Fruit fly (Drosophila melanogaster) whole organism, embryonic: ENCODE data around the gene Uggt.
A peak's percentile ranks its signal among the peaks of the same experiment; 100 is the strongest.

Experiments
- CG14710 ChIP-seq: fragments of 200-800 bp; sonication (Bioruptor generic); optimal IDR thresholded peaks from 3 replicates; lab custom pipeline; 2019; ENCODE audit warnings: missing biosample characterization, mild to moderate bottlenecking, missing genetic modification characterization, moderate library complexity
- CG14965 ChIP-seq: fragments of 200-800 bp; sonication (Bioruptor generic); optimal IDR thresholded peaks from 2 replicates; lab custom pipeline; 2016; ENCODE audit warnings: missing biosample characterization, missing genetic modification characterization, borderline replicate concordance
- CG15479 ChIP-seq: fragments of 200-800 bp; sonication (Bioruptor generic); optimal IDR thresholded peaks from 3 replicates; lab custom pipeline; 2019; ENCODE audit warnings: missing biosample characterization, mild to moderate bottlenecking, missing genetic modification characterization, moderate library complexity
- CG17612 ChIP-seq: fragments of 200-800 bp; sonication (Bioruptor generic); IDR thresholded peaks from 2 replicates; pipeline ENCODE4 v1.3.6; 2022; ENCODE audit warnings: missing biosample characterization, missing genetic modification characterization
- CG18262 ChIP-seq: fragments of 200-800 bp; optimal IDR thresholded peaks from 3 replicates; lab custom pipeline; 2019; ENCODE audit warnings: missing biosample characterization, mild to moderate bottlenecking, missing genetic modification characterization, moderate library complexity
- CG2116 ChIP-seq: fragments of 200-800 bp; sonication (Bioruptor generic); optimal IDR thresholded peaks from 3 replicates; lab custom pipeline; 2018; ENCODE audit warnings: missing biosample characterization, mild to moderate bottlenecking, missing genetic modification characterization
- CG32532 ChIP-seq: fragments of 200-800 bp; sonication (Bioruptor generic); IDR thresholded peaks from 2 replicates; pipeline ENCODE4 v1.3.6; 2022; ENCODE audit warnings: missing biosample characterization, missing genetic modification characterization
- CG32767 ChIP-seq: fragments of 200-800 bp; sonication (Bioruptor generic); IDR thresholded peaks from 2 replicates; pipeline ENCODE4 v1.3.6; 2022; ENCODE audit warnings: missing biosample characterization, missing genetic modification characterization
- CG4360 ChIP-seq: fragments of 200-800 bp; sonication (Bioruptor generic); IDR thresholded peaks from 2 replicates; pipeline ENCODE4 v1.3.6; 2022; ENCODE audit warnings: missing biosample characterization, missing genetic modification characterization
- CG4707 ChIP-seq: fragments of 200-800 bp; sonication (Bioruptor generic); optimal IDR thresholded peaks from 2 replicates; lab custom pipeline; 2018; ENCODE audit warnings: missing biosample characterization, mild to moderate bottlenecking, missing genetic modification characterization, moderate library complexity
- CG6689 ChIP-seq: fragments of 200-800 bp; sonication (Bioruptor generic); IDR thresholded peaks from 2 replicates; pipeline ENCODE4 v1.3.6; 2022; ENCODE audit warnings: missing biosample characterization, missing genetic modification characterization
- CG7928 ChIP-seq: fragments of 200-800 bp; sonication (Bioruptor generic); optimal IDR thresholded peaks from 2 replicates; lab custom pipeline; 2017; ENCODE audit warnings: missing biosample characterization, mild to moderate bottlenecking, missing genetic modification characterization
- CG8089 ChIP-seq: fragments of 200-800 bp; sonication (Bioruptor generic); optimal IDR thresholded peaks from 3 replicates; lab custom pipeline; 2016; ENCODE audit warnings: missing biosample characterization, missing genetic modification characterization
- Dbx ChIP-seq: fragments of 200-800 bp; sonication (Bioruptor generic); IDR thresholded peaks from 3 replicates; pipeline ENCODE4 v1.3.6; 2022; ENCODE audit warnings: missing biosample characterization, missing genetic modification characterization
- Dll ChIP-seq: fragments of 200-800 bp; sonication (Bioruptor generic); IDR thresholded peaks from 4 replicates; pipeline ENCODE4 v1.3.6; 2022; ENCODE audit warnings: missing biosample characterization, missing genetic modification characterization; ENCODE audit not compliant: partially characterized antibody
- Dp ChIP-seq: fragments of 200-800 bp; sonication (Bioruptor generic); optimal IDR thresholded peaks from 2 replicates; lab custom pipeline; 2018; ENCODE audit warnings: missing biosample characterization, mild to moderate bottlenecking, missing genetic modification characterization, moderate library complexity
- Elba2 ChIP-seq: fragments of 200-800 bp; sonication (Bioruptor generic); optimal IDR thresholded peaks from 3 replicates; lab custom pipeline; 2016; ENCODE audit warnings: missing biosample characterization, missing genetic modification characterization
- Gug ChIP-seq: fragments of 200-800 bp; sonication (Bioruptor generic); IDR thresholded peaks from 4 replicates; pipeline ENCODE4 v1.3.6; 2022; ENCODE audit warnings: missing biosample characterization, missing genetic modification characterization
- MTF-1 ChIP-seq: fragments of 200-800 bp; sonication (Bioruptor generic); optimal IDR thresholded peaks from 2 replicates; lab custom pipeline; 2018; ENCODE audit warnings: missing biosample characterization, mild to moderate bottlenecking, missing genetic modification characterization, borderline replicate concordance
- Sry-β ChIP-seq: fragments of 200-800 bp; sonication (Bioruptor generic); optimal IDR thresholded peaks from 2 replicates; lab custom pipeline; 2018; ENCODE audit warnings: missing biosample characterization, mild to moderate bottlenecking, missing genetic modification characterization, moderate library complexity
- bab2 ChIP-seq: fragments of 200-800 bp; sonication (Bioruptor generic); optimal IDR thresholded peaks from 2 replicates; lab custom pipeline; 2016; ENCODE audit warnings: missing biosample characterization, missing genetic modification characterization
- bigmax ChIP-seq: fragments of 200-800 bp; sonication (Bioruptor generic); optimal IDR thresholded peaks from 2 replicates; lab custom pipeline; 2018; ENCODE audit warnings: missing biosample characterization, mild to moderate bottlenecking, missing genetic modification characterization
- btn ChIP-seq: fragments of 200-800 bp; sonication (Bioruptor generic); optimal IDR thresholded peaks from 2 replicates; lab custom pipeline; 2016; ENCODE audit warnings: missing biosample characterization, missing genetic modification characterization
- cg ChIP-seq: fragments of 200-800 bp; sonication (Bioruptor generic); optimal IDR thresholded peaks from 3 replicates; lab custom pipeline; 2019; ENCODE audit warnings: missing biosample characterization, mild to moderate bottlenecking, missing genetic modification characterization, moderate library complexity
- chm ChIP-seq: fragments of 200-800 bp; sonication (Bioruptor generic); IDR thresholded peaks from 2 replicates; pipeline ENCODE4 v1.3.6; 2022; ENCODE audit warnings: missing biosample characterization, missing genetic modification characterization
- dati ChIP-seq: fragments of 200-800 bp; sonication (Bioruptor generic); IDR thresholded peaks from 2 replicates; pipeline ENCODE4 v1.3.6; 2022; ENCODE audit warnings: missing biosample characterization, missing genetic modification characterization
- gfzf ChIP-seq: fragments of 200-800 bp; sonication (Bioruptor generic); optimal IDR thresholded peaks from 2 replicates; lab custom pipeline; 2016; ENCODE audit warnings: missing biosample characterization, mild to moderate bottlenecking, missing genetic modification characterization, moderate library complexity
- hbn ChIP-seq: fragments of 200-800 bp; sonication (Bioruptor generic); IDR thresholded peaks from 2 replicates; pipeline ENCODE4 v1.3.6; 2022; ENCODE audit warnings: missing biosample characterization, missing genetic modification characterization; ENCODE audit not compliant: partially characterized antibody
- insv ChIP-seq, 2 experiments: fragments of 200-800 bp; sonication (Bioruptor generic); optimal IDR thresholded peaks; 3 replicates each; lab custom pipeline; 2016 to 2018; ENCODE audit warnings: missing biosample characterization in 2 of 2, missing genetic modification characterization in 2 of 2
- nau ChIP-seq: fragments of 200-800 bp; sonication (Bioruptor generic); optimal IDR thresholded peaks from 3 replicates; lab custom pipeline; 2017; ENCODE audit warnings: missing biosample characterization, mild to moderate bottlenecking, missing genetic modification characterization, missing genetic modification reagents
- nerfin-1 ChIP-seq: fragments of 200-800 bp; sonication (Bioruptor generic); optimal IDR thresholded peaks from 3 replicates; lab custom pipeline; 2019; ENCODE audit warnings: missing biosample characterization, mild to moderate bottlenecking, missing genetic modification characterization, moderate library complexity
- ranshi ChIP-seq: fragments of 200-800 bp; sonication (Bioruptor generic); IDR thresholded peaks from 2 replicates; pipeline ENCODE4 v1.3.6; 2022; ENCODE audit warnings: missing biosample characterization, missing genetic modification characterization
- rib ChIP-seq: fragments of 200-800 bp; sonication (Bioruptor generic); IDR thresholded peaks from 2 replicates; pipeline ENCODE4 v1.3.6; 2022; ENCODE audit warnings: missing biosample characterization, missing genetic modification characterization
- sna ChIP-seq: fragments of 200-800 bp; sonication (Bioruptor generic); IDR thresholded peaks from 2 replicates; pipeline ENCODE4 v1.3.6; 2022; ENCODE audit warnings: missing biosample characterization, missing genetic modification characterization; ENCODE audit not compliant: partially characterized antibody
- sqz ChIP-seq: fragments of 200-800 bp; sonication (Bioruptor generic); optimal IDR thresholded peaks from 3 replicates; lab custom pipeline; 2018; ENCODE audit warnings: missing biosample characterization, mild to moderate bottlenecking, missing genetic modification characterization
- stwl ChIP-seq: fragments of 200-800 bp; sonication (Bioruptor generic); optimal IDR thresholded peaks from 3 replicates; lab custom pipeline; 2018; ENCODE audit warnings: missing biosample characterization, mild to moderate bottlenecking, missing genetic modification characterization, moderate library complexity
- tll ChIP-seq, 2 experiments: fragments of 200-800 bp in 1 of 2; fragments of >200 bp in 1 of 2; sonication (Bioruptor generic) in 1 of 2; optimal IDR thresholded peaks; 2 replicates each; lab custom pipeline; 2017 to 2019; ENCODE audit warnings: missing biosample characterization in 2 of 2, missing genetic modification characterization in 2 of 2, mild to moderate bottlenecking in 1 of 2, moderate library complexity in 1 of 2
- tup ChIP-seq: fragments of 200-800 bp; sonication (Bioruptor generic); optimal IDR thresholded peaks from 2 replicates; lab custom pipeline; 2016; ENCODE audit warnings: missing biosample characterization, mild to moderate bottlenecking, missing genetic modification characterization, moderate library complexity
- twi ChIP-seq: fragments of 200-800 bp; optimal IDR thresholded peaks from 2 replicates; lab custom pipeline; 2019; ENCODE audit warnings: missing biosample characterization, mild to moderate bottlenecking, missing genetic modification characterization, moderate library complexity

Uggt gene

dm6 chr3L:18841269-18841668 lies 31.3 kb upstream of the Uggt start:
- TF ChIP-seq CG15479 (GFP tag; lab: Kevin White, UChicago) (peak; percentile 46), tll (GFP tag; optimal IDR thresholded peaks at IDR 0.05; lab: Kevin White, UChicago) (no peak), dati (GFP tag; lab: Robert Waterston, UW) (no peak), Elba2 (GFP tag; lab: Kevin White, UChicago) (peak; percentile 67), gfzf (GFP tag; lab: Kevin White, UChicago) (peak; percentile 53), MTF-1 (no peak), Dll (0 out of 4 replicates have a peak, but pooled peaks have one; percentile 17), rib (GFP tag; lab: Robert Waterston, UW) (no peak), ranshi (no peak), CG32532 (no peak), tup (GFP tag; lab: Kevin White, UChicago) (no peak), stwl (tag; lab: Kevin White, UChicago) (peak; percentile 91), CG7928 (GFP tag; lab: Kevin White, UChicago) (no peak), CG8089 (GFP tag; lab: Kevin White, UChicago) (no peak), CG4360 (GFP tag; lab: Robert Waterston, UW) (peak; percentile 55; the same call in 1 of the 2 replicates), CG14965 (GFP tag; lab: Kevin White, UChicago) (no peak), sqz (GFP tag; lab: Kevin White, UChicago) (no peak), CG14710 (tag; lab: Kevin White, UChicago) (no peak), CG18262 (tag; lab: Kevin White, UChicago) (no peak), Gug (GFP tag; lab: Robert Waterston, UW) (no peak), CG2116 (GFP tag; lab: Kevin White, UChicago) (peak; percentile 92), twi (peak; percentile 16), cg (GFP tag; lab: Kevin White, UChicago) (peak; percentile 73), Sry-β (peak; percentile 46), sna (GFP tag; lab: Robert Waterston, UW) (0 out of 2 replicates have a peak, but pooled peaks have one; percentile 15), btn (GFP tag; lab: Kevin White, UChicago) (no peak), insv (GFP tag; optimal IDR thresholded peaks at IDR 0.05; lab: Kevin White, UChicago) (peak in 1 of 2 experiments; percentile 88), chm (GFP tag; lab: Robert Waterston, UW) (no peak)

dm6 chr3L:18842236-18842635 lies 30.3 kb upstream of the Uggt start:
- TF ChIP-seq nerfin-1 (tag; lab: Kevin White, UChicago) (no peak), CG6689 (GFP tag; lab: Robert Waterston, UW) (no peak), stwl (tag; lab: Kevin White, UChicago) (no peak), Dbx (GFP tag; lab: Robert Waterston, UW) (no peak), bigmax (GFP tag; lab: Kevin White, UChicago) (no peak), hbn (GFP tag; lab: Robert Waterston, UW) (no peak), CG4707 (GFP tag; lab: Kevin White, UChicago) (no peak), CG17612 (GFP tag; lab: Robert Waterston, UW) (no peak), bab2 (GFP tag; lab: Kevin White, UChicago) (no peak), Dp (GFP tag; lab: Kevin White, UChicago) (no peak), CG32767 (GFP tag; lab: Robert Waterston, UW) (no peak), nau (GFP tag; lab: Kevin White, UChicago) (no peak)
